Worm (Caenorhabditis elegans): Measurements from ENCODE around the gene pas-6.

The pas-6 gene

DNA sequence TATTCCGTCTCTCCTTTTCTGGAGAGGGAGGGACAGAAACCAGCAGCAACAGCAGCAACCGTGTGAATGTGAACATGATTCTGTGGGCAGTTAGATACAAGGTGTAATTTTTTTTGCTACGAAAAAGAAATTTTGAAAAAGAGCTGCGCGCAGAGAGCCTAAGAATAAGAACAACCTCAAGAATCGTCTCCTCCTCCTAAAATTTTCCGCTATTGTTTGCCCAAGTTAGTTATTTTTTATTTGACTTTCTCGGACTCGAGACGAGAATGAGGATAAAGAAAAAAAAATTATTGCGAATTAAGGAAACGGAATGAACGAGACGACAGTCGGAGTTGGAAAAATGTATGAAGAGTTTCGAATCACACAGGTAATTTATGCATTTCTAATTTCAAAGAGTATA lies 25.6 kb downstream of the pas-6 start, which contains the start of gene glb-5:
glb-5 (plus strand) TSS at position 301 of the 400 bp plus-strand sequence.
- TF ChIP-seq tbx-11 (GFP tag; IDR thresholded peaks at IDR 0.05) = no peak
- TF ChIP-seq ceh-36 (tag; optimal IDR thresholded peaks at IDR 0.05) = no peak
- TF ChIP-seq hmg-4 (GFP tag; optimal IDR thresholded peaks at IDR 0.05) = no peak
- no peak for TF ChIP-seq ets-7 (tag; optimal IDR thresholded peaks at IDR 0.05)

DNA sequence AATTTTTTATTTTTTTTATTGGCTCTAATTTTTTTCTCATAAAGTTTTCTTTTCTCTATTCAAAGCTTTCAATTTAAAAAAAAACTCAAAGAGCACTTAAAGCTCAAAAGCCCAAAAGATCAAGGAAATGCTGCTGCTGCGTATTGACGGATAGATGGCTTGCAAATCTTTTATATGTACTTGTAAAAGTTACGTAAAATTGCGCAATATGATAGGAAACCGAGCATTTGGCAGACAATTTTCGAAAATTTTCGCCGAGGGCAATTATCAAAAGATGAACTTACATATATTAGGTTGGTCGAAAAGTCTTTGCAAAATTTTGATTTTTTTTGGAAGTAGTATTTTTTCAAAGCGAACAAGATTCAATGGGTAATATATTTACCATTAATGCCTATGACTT lies 35.6 kb downstream of the pas-6 start:
- TF ChIP-seq aly-1 (tag; optimal IDR thresholded peaks at IDR 0.05) (no peak), B0310.2 (tag; optimal IDR thresholded peaks at IDR 0.05) (no peak), ceh-36 (tag; optimal IDR thresholded peaks at IDR 0.05) (no peak), hnd-1 (tag; optimal IDR thresholded peaks at IDR 0.05) (no peak), hmg-4 (GFP tag; optimal IDR thresholded peaks at IDR 0.05) (no peak), ama-1 (optimal IDR thresholded peaks at IDR 0.05) (no peak), tbx-11 (GFP tag; IDR thresholded peaks at IDR 0.05) (no peak), flt-1 (GFP tag; IDR thresholded peaks at IDR 0.05) (no peak), hmbx-1 (tag; optimal IDR thresholded peaks at IDR 0.05) (no peak), tra-4 (tag; optimal IDR thresholded peaks at IDR 0.05) (no peak), scrt-1 (GFP tag; IDR thresholded peaks at IDR 0.05) (no peak), tbx-37 (GFP tag; conservative IDR thresholded peaks at IDR 0.05) (no peak), pes-1 (GFP tag; IDR thresholded peaks at IDR 0.05) (no peak), ets-7 (tag; optimal IDR thresholded peaks at IDR 0.05) (no peak), sea-1 (GFP tag; conservative IDR thresholded peaks at IDR 0.05) (no peak), ceh-13 (GFP tag; optimal IDR thresholded peaks at IDR 0.05) (no peak), F13C5.2 (tag; optimal IDR thresholded peaks at IDR 0.05) (no peak)

DNA sequence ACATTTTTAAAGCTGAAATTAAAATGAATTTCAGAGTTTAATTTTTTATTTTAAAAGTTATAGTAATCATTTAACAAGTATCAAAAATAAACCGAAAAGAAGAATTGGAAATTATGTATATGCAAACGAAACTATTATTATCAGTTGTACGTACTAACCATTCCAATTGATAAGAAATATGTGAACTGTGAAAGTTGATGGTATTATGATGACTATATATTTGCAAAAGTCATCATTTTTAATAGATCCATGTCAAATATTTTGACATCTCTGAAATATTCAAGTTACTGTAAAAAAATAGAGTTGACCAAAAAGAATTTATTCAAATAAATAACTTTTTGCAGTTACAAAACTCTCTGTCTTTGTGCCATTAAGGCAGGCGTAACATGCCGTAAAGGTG lies 36.1 kb downstream of the pas-6 start, which contains the start of gene ugt-48:
ugt-48 (minus strand) TSS at position 12 of the 400 bp plus-strand sequence.
- TF ChIP-seq hmbx-1 (tag; optimal IDR thresholded peaks at IDR 0.05) (no peak), tra-4 (tag; optimal IDR thresholded peaks at IDR 0.05) (no peak), ceh-36 (tag; optimal IDR thresholded peaks at IDR 0.05) (no peak), tbx-11 (GFP tag; IDR thresholded peaks at IDR 0.05) (no peak), sea-1 (GFP tag; conservative IDR thresholded peaks at IDR 0.05) (no peak), ets-7 (tag; optimal IDR thresholded peaks at IDR 0.05) (no peak), F13C5.2 (tag; optimal IDR thresholded peaks at IDR 0.05) (no peak), hmg-4 (GFP tag; optimal IDR thresholded peaks at IDR 0.05) (no peak)

DNA sequence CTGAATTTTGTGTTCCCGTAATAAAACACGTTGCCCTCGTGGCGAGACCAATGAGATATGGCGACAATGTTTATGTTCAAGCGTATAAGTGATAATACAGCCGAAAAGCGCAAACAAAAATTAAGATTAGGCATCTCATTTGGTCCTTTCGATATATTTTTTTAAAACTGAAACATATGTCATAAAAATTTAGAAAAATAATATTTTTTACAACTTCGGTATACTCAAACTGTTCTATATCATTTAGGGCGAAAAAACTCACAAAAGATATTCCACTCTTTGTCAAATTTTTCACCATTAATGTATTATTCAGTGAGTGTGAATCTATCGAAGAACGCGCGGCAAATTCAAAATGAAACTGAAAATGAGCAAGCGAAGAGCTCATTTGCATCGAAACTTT lies 45.6 kb downstream of the pas-6 start, which contains the start of gene cft-1:
cft-1 (plus strand) TSS at position 301 of the 400 bp plus-strand sequence.
- no peak for TF ChIP-seq hnd-1 (tag; optimal IDR thresholded peaks at IDR 0.05)
- TF ChIP-seq tra-4 (tag; optimal IDR thresholded peaks at IDR 0.05) = no peak
- no peak for TF ChIP-seq B0310.2 (tag; optimal IDR thresholded peaks at IDR 0.05)
- TF ChIP-seq scrt-1 (GFP tag; IDR thresholded peaks at IDR 0.05) = no peak
- TF ChIP-seq ama-1 (optimal IDR thresholded peaks at IDR 0.05) = no peak
- no peak for TF ChIP-seq ceh-36 (tag; optimal IDR thresholded peaks at IDR 0.05)
- TF ChIP-seq F13C5.2 (tag; optimal IDR thresholded peaks at IDR 0.05) = no peak
- TF ChIP-seq ets-7 (tag; optimal IDR thresholded peaks at IDR 0.05) = no peak
- no peak for TF ChIP-seq flt-1 (GFP tag; IDR thresholded peaks at IDR 0.05)
- no peak for TF ChIP-seq aly-1 (tag; optimal IDR thresholded peaks at IDR 0.05)
- TF ChIP-seq tbx-37 (GFP tag; conservative IDR thresholded peaks at IDR 0.05) = no peak
- no peak for TF ChIP-seq pes-1 (GFP tag; IDR thresholded peaks at IDR 0.05)
- no peak for TF ChIP-seq hmg-4 (GFP tag; optimal IDR thresholded peaks at IDR 0.05)

DNA sequence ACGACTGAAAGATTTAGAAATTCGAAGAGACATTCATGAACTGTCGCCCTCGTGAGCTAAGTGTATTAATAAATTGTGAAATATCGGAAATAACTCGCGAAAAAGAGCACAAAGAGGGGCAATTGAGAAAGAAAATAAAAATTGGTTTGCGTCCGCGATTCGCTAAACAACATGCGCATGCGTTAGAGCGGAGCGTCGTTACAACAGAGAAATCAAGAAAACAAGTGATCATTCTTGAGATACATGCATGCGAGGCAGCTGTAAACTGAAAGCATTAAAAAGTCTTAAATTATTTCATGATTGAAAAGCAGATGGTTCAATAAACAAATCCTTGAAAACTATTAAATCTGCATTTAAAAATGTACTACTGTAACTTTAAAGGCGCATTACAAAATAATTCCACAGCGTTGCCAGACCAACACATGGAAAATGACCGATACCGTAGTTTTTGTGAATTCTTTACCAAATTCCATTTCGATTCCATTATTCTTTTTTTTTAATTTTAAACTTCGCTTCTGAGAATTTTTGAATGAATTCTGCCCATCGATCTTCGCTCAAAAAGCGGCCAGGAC lies 47.8 kb downstream of the pas-6 start, which contains the start of the genes cox-16 and syp-2:
cox-16 (minus strand) TSS at position 4 of the 572 bp plus-strand sequence.
syp-2 (plus strand) TSS at position 248 of the 572 bp plus-strand sequence.
- TF ChIP-seq sea-1 (GFP tag; conservative IDR thresholded peaks at IDR 0.05) (no peak), scrt-1 (GFP tag; IDR thresholded peaks at IDR 0.05) (no peak), tbx-11 (GFP tag; IDR thresholded peaks at IDR 0.05) (no peak), B0310.2 (tag; optimal IDR thresholded peaks at IDR 0.05) (no peak), pes-1 (GFP tag; IDR thresholded peaks at IDR 0.05) (no peak), tbx-37 (GFP tag; conservative IDR thresholded peaks at IDR 0.05) (no peak), hmbx-1 (tag; optimal IDR thresholded peaks at IDR 0.05) (no peak), aly-1 (tag; optimal IDR thresholded peaks at IDR 0.05) (no peak), hnd-1 (tag; optimal IDR thresholded peaks at IDR 0.05) (no peak), tra-4 (tag; optimal IDR thresholded peaks at IDR 0.05) (no peak), hmg-4 (GFP tag; optimal IDR thresholded peaks at IDR 0.05) (no peak), ama-1 (optimal IDR thresholded peaks at IDR 0.05) (no peak), ets-7 (tag; optimal IDR thresholded peaks at IDR 0.05) (no peak), ceh-13 (GFP tag; optimal IDR thresholded peaks at IDR 0.05) (no peak)

DNA sequence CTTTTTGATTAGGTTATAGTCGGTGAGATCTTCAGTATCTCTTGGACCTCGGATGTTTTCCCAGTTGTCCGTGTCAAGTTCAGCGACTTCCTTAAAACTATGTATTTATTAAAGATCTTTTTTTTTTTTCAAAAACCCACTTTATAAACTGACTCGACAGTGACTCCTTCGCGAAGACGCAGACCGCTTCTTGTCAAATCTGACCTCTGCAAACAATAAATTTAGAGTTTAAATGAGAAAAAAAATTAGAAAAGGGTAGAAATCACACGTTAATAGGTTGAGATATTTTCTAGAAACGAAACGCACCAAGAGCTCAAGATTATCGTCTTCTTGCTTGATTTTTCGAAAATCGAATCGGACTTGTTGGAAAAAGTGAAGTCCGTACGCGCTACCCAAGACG lies 48.4 kb downstream of the pas-6 start, which contains the start of gene C24G6.8:
C24G6.8 (minus strand) TSS at position 101 of the 400 bp plus-strand sequence.
- TF ChIP-seq sea-1 (GFP tag; conservative IDR thresholded peaks at IDR 0.05) (no peak), ceh-13 (GFP tag; optimal IDR thresholded peaks at IDR 0.05) (no peak), flt-1 (GFP tag; IDR thresholded peaks at IDR 0.05) (no peak), aly-1 (tag; optimal IDR thresholded peaks at IDR 0.05) (no peak), tbx-11 (GFP tag; IDR thresholded peaks at IDR 0.05) (no peak), ceh-36 (tag; optimal IDR thresholded peaks at IDR 0.05) (no peak), B0310.2 (tag; optimal IDR thresholded peaks at IDR 0.05) (no peak), tra-4 (tag; optimal IDR thresholded peaks at IDR 0.05) (no peak), F13C5.2 (tag; optimal IDR thresholded peaks at IDR 0.05) (no peak), hmbx-1 (tag; optimal IDR thresholded peaks at IDR 0.05) (no peak)

DNA sequence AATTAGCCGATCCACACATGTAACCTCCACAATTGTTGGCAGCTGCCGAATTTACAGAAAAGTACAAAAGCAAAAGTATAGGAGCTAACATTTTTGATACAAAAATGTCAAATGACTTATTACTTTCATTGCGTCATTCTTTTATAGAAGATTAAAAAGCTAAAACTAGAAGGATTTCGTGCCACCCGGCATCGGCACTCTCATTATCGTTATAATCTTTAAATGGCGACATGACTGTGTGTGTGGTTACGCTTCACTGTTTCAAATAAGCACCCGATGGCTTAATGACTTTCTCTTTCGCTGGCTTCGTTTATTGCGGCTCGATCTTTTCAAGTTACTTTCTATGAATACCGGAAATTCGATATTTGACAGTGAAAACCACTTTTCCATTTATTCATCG lies 50.4 kb downstream of the pas-6 start, which contains the start of gene grl-1:
grl-1 (minus strand) TSS at position 101 of the 400 bp plus-strand sequence.
- no peak for TF ChIP-seq hnd-1 (tag; optimal IDR thresholded peaks at IDR 0.05)

Measured in whole organism, early embryonic.